Fruit fly (Drosophila melanogaster): ENCODE data around the gene GABA-B-R1.
A peak's percentile ranks its signal among the peaks of the same experiment; 100 is the strongest.

The GABA-B-R1 gene

DNA sequence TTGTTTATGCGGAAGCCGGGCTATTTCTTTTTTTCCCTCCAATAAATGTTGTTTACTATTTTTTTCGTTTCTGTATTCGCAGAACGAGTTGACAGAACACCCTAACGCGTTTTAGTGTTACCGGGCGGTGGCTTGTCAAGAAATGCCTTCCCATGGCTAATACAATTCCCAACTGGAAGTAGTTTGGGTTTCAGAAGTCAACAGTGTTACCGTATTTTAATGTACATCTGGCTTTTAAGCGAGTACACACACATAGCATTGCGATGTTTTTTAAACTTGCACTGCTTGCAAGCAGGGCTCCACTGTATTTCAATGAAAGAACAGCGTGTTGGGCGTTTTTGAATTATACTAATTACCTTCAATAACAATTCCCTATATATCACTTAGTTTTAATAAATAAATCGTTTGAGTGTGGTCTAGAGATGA lies 44.5 kb downstream of the GABA-B-R1 start, which contains the start of gene TfIIS (continued):
- peak; percentile 45; the same call in 1 of the 2 replicates for TF ChIP-seq unc-4 (GFP tag; IDR thresholded peaks at IDR 0.05; ENCODE audit: partially characterized antibody)
- no peak for TF ChIP-seq zen2 (GFP tag; IDR thresholded peaks at IDR 0.05; ENCODE audit: partially characterized antibody)
- no peak for TF ChIP-seq Rx (GFP tag; IDR thresholded peaks at IDR 0.05)
- TF ChIP-seq CG1529 (GFP tag; optimal IDR thresholded peaks at IDR 0.05): no peak
- TF ChIP-seq Fer2 (tag; optimal IDR thresholded peaks at IDR 0.05): no peak
- no peak for TF ChIP-seq CG2202 (tag; optimal IDR thresholded peaks at IDR 0.05)
- TF ChIP-seq her (GFP tag; optimal IDR thresholded peaks at IDR 0.05): peak; percentile 23
- TF ChIP-seq Xrp1 (GFP tag; IDR thresholded peaks at IDR 0.05): no peak
- peak in 1 of 2 experiments; percentile 30 for TF ChIP-seq crp (GFP tag; optimal IDR thresholded peaks at IDR 0.05)
- TF ChIP-seq CHES-1-like (GFP tag; optimal IDR thresholded peaks at IDR 0.05): peak; percentile 51
- peak; percentile 4 for TF ChIP-seq NfI (GFP tag; optimal IDR thresholded peaks at IDR 0.05)
- no peak for TF ChIP-seq NC2α (GFP tag; optimal IDR thresholded peaks at IDR 0.05)
- TF ChIP-seq ftz-f1 (GFP tag; optimal IDR thresholded peaks at IDR 0.05): peak; percentile 48
- TF ChIP-seq sob (GFP tag; IDR thresholded peaks at IDR 0.05): no peak; the same call in 1 of the 2 replicates
- peak; percentile 90 for TF ChIP-seq HmgZ (tag; optimal IDR thresholded peaks at IDR 0.05)
- TF ChIP-seq CTCF (GFP tag; optimal IDR thresholded peaks at IDR 0.05): peak; percentile 91
- no peak for TF ChIP-seq CG8089 (GFP tag; optimal IDR thresholded peaks at IDR 0.05)
- no peak for TF ChIP-seq TFAM (GFP tag; optimal IDR thresholded peaks at IDR 0.05)
- TF ChIP-seq CG7928 (GFP tag; optimal IDR thresholded peaks at IDR 0.05): no peak
- no peak for TF ChIP-seq CG10543 (GFP tag; optimal IDR thresholded peaks at IDR 0.05)
- TF ChIP-seq CG17186 (GFP tag; optimal IDR thresholded peaks at IDR 0.05): peak; percentile 40
- peak; percentile 56 for TF ChIP-seq nmo (GFP tag; optimal IDR thresholded peaks at IDR 0.05)
- TF ChIP-seq CG9727 (GFP tag; optimal IDR thresholded peaks at IDR 0.05): no peak
- no peak for TF ChIP-seq Camta (GFP tag; optimal IDR thresholded peaks at IDR 0.05)
- TF ChIP-seq ERR (GFP tag; optimal IDR thresholded peaks at IDR 0.05): peak; percentile 3
- no peak for TF ChIP-seq CG12071 (GFP tag; optimal IDR thresholded peaks at IDR 0.05)
- no peak for TF ChIP-seq CG11695 (GFP tag; IDR thresholded peaks at IDR 0.05)
- TF ChIP-seq CG7357 (GFP tag; IDR thresholded peaks at IDR 0.05): no peak
- TF ChIP-seq CG30403 (GFP tag; optimal IDR thresholded peaks at IDR 0.05): no peak
- peak; percentile 1 for TF ChIP-seq nerfin-1 (tag; optimal IDR thresholded peaks at IDR 0.05)
- peak; percentile 76 for TF ChIP-seq CG15601 (tag; optimal IDR thresholded peaks at IDR 0.05)
- TF ChIP-seq Dbx (GFP tag; IDR thresholded peaks at IDR 0.05): 0 out of 3 replicates have a peak, but pooled peaks have one; percentile 12
- TF ChIP-seq mld (GFP tag; IDR thresholded peaks at IDR 0.05; ENCODE audit: partially characterized antibody): no peak
- no peak for TF ChIP-seq lilli (GFP tag; optimal IDR thresholded peaks at IDR 0.05)
- no peak for TF ChIP-seq CG14860 (GFP tag; IDR thresholded peaks at IDR 0.05; ENCODE audit: partially characterized antibody)
- TF ChIP-seq pho (GFP tag; optimal IDR thresholded peaks at IDR 0.05): no peak
- TF ChIP-seq Atf6 (GFP tag; IDR thresholded peaks at IDR 0.05): no peak
- TF ChIP-seq Six4 (GFP tag; optimal IDR thresholded peaks at IDR 0.05): no peak
- no peak for TF ChIP-seq CG10462 (GFP tag; optimal IDR thresholded peaks at IDR 0.05)
- TF ChIP-seq Rfx (GFP tag; IDR thresholded peaks at IDR 0.05): peak; percentile 54
- TF ChIP-seq CG5245 (GFP tag; optimal IDR thresholded peaks at IDR 0.05): no peak
- no peak for TF ChIP-seq CG8359 (GFP tag; optimal IDR thresholded peaks at IDR 0.05; ENCODE audit: borderline replicate concordance)
- no peak for TF ChIP-seq Nf-YA (GFP tag; IDR thresholded peaks at IDR 0.05)
- peak; percentile 11 for TF ChIP-seq CG17912 (GFP tag; optimal IDR thresholded peaks at IDR 0.05)
- TF ChIP-seq CkIIα-i1 (GFP tag; IDR thresholded peaks at IDR 0.05): no peak
- TF ChIP-seq CG2678 (tag; optimal IDR thresholded peaks at IDR 0.05): no peak
- TF ChIP-seq ttk (GFP tag; IDR thresholded peaks at IDR 0.05): no peak
- no peak for TF ChIP-seq Aef1 (GFP tag; IDR thresholded peaks at IDR 0.05)
- no peak for TF ChIP-seq CG6689 (GFP tag; IDR thresholded peaks at IDR 0.05)
- peak; percentile 70 for TF ChIP-seq CG4617 (GFP tag; optimal IDR thresholded peaks at IDR 0.05; ENCODE audit: borderline replicate concordance)
- no peak for TF ChIP-seq CG10366 (GFP tag; IDR thresholded peaks at IDR 0.05)
- TF ChIP-seq CG10959 (GFP tag; IDR thresholded peaks at IDR 0.05): no peak
